Fruit fly (Drosophila melanogaster): ENCODE measurements around the gene CG14107.

Gene CG14107

DNA sequence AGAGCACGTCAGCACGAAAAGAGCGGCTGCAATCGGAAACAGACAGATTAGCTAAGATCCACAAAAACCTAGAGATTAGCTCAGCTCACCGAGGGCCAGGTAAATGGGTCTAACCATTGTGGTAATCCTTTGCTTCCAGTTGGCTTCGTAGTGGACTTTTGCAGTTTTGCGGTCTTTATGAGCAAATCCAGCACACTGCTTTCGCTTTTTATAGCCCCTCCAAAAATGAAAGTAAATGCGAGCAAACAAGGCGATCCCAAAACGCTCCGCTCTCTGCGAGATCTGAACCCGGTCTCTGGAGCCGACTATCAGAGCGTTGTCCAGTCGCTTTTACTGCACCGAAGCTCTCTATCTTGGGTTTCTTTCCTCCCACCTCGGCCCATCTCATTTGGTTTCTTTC lies at the start of gene CG14107:
TSS of gene CG14107 (minus strand) at position 187 of the 400 bp plus-strand sequence.
- no peak for TF ChIP-seq usp (GFP tag; optimal IDR thresholded peaks at IDR 0.05)
- no peak for TF ChIP-seq psq (optimal IDR thresholded peaks at IDR 0.05)
- no peak for TF ChIP-seq Dll (optimal IDR thresholded peaks at IDR 0.05)
- TF ChIP-seq EcR (GFP tag; optimal IDR thresholded peaks at IDR 0.05): no peak
- TF ChIP-seq pan (optimal IDR thresholded peaks at IDR 0.05): no peak
- no peak for TF ChIP-seq CG8478 (optimal IDR thresholded peaks at IDR 0.05)

DNA sequence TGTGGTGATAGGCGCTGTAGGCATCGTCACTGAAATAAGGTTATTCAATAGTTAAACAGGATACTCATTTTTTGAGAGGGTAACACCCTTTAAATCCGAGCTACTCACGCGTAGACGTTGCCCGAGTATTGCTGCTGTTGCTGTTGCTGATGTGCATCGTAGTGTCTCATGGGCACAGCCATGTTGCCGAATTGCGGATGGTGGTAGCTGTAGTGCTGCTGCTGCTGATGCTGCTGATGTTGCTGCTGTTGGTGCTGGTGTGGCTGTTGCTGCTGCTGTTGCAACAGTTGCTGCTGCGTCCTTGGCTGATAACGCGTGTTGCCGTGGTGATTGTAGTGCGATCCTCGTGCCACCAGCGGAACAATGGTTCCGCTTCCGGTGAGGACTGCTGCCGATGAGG lies 49.0 kb upstream of the CG14107 start:
- no peak for TF ChIP-seq EcR (GFP tag; optimal IDR thresholded peaks at IDR 0.05)

DNA sequence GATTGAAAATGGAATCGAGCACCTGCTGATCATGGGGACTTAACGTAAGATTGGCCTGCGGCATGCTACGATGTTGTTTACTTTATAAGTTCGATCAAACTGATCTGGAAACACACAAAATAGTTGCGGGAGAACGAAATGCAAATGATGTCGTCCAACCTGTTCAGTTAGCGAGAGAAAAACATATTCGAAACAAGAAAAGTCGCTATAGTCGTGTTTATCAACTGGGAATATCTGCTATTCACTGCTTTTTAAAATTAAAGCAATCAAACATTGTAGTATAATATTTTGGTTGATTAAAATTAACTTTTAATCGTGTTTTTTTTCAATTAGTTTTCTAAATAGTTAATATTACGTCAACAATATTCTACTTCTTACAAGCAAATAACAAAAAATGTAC lies 45.4 kb upstream of the CG14107 start, which contains the start of gene CG14105:
TSS of gene CG14105 (minus strand) at position 101 of the 400 bp plus-strand sequence.
- TF ChIP-seq Dll (optimal IDR thresholded peaks at IDR 0.05) (no peak), usp (GFP tag; optimal IDR thresholded peaks at IDR 0.05) (no peak), pan (optimal IDR thresholded peaks at IDR 0.05) (no peak), psq (optimal IDR thresholded peaks at IDR 0.05) (no peak), CG8478 (optimal IDR thresholded peaks at IDR 0.05) (no peak), EcR (GFP tag; optimal IDR thresholded peaks at IDR 0.05) (no peak)

DNA sequence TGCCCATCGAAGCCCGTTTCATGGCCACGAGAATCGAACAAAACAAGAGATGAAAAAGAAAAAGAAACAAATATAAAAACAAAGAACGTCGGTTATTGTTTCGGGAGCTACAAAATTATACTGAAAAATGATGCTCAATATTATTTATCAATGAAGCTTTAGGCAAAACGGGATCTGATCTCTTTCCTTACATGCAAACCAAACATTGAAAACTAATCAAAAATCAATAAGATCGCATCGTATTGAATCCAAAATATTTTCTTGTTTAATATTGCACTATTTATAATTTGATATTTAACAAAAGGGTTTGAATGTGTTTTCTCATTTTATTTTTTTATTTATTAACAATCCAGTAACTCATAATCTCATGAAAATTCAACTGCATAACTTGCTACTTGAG lies 44.4 kb upstream of the CG14107 start, which contains the start of gene CG14106:
TSS of gene CG14106 (minus strand) at position 101 of the 400 bp plus-strand sequence.
- TF ChIP-seq Dll (optimal IDR thresholded peaks at IDR 0.05) (no peak), CG8478 (optimal IDR thresholded peaks at IDR 0.05) (no peak), EcR (GFP tag; optimal IDR thresholded peaks at IDR 0.05) (no peak)

DNA sequence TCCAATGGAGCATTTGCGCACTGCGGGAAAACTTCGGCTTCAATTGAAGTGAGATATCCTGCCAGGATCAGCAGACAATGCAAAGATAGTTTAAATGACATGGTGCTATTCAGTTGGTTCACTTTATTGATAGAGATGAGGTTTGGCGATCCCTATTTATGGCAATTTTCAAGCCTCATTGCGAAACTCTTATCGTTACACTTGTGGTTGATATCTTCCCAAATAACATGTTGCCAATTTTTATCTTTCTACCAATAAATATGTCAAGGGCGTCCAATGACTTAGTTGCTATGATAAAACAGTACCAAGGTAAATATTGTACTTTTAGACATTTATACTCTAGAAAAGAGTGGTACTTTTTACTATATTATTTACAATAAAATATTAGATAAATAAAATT lies 42.9 kb upstream of the CG14107 start, which contains the start of gene CG33263:
TSS of gene CG33263 (minus strand) at position 101 of the 400 bp plus-strand sequence.
- TF ChIP-seq EcR (GFP tag; optimal IDR thresholded peaks at IDR 0.05) (no peak), usp (GFP tag; optimal IDR thresholded peaks at IDR 0.05) (no peak), Dll (optimal IDR thresholded peaks at IDR 0.05) (no peak), CG8478 (optimal IDR thresholded peaks at IDR 0.05) (no peak), pan (optimal IDR thresholded peaks at IDR 0.05) (no peak), psq (optimal IDR thresholded peaks at IDR 0.05) (no peak)

DNA sequence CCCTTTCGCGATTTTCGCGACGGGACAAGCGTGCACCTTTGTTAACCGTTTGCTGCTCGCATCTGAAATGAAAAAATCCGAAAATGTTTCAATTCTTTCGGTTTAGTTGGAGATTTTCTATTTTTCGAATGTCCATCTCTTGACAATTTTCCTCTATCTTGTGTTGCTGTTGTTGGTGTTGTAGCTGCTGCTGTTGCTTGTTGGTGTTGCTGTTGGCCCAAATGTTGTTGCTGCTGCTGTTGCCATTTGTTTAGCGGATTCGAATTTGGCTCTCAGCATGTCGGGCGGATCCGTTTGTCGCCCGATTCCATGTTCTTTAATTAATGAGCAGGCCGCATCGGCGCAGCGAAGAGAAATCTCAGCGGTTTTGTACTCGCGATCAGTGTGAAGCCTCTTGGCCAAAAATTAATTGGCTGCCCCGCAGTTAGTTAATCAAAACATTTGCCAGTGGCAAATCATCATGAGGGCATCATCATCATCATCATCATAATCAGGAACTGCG lies 41.2 kb upstream of the CG14107 start, which contains the start of gene CG32121:
TSS of gene CG32121 (minus strand) at position 51 of the 502 bp plus-strand sequence.
- TF ChIP-seq psq (optimal IDR thresholded peaks at IDR 0.05) (no peak), EcR (GFP tag; optimal IDR thresholded peaks at IDR 0.05) (no peak), pan (optimal IDR thresholded peaks at IDR 0.05) (no peak), usp (GFP tag; optimal IDR thresholded peaks at IDR 0.05) (no peak), CG8478 (optimal IDR thresholded peaks at IDR 0.05) (no peak), Dll (optimal IDR thresholded peaks at IDR 0.05) (no peak)

DNA sequence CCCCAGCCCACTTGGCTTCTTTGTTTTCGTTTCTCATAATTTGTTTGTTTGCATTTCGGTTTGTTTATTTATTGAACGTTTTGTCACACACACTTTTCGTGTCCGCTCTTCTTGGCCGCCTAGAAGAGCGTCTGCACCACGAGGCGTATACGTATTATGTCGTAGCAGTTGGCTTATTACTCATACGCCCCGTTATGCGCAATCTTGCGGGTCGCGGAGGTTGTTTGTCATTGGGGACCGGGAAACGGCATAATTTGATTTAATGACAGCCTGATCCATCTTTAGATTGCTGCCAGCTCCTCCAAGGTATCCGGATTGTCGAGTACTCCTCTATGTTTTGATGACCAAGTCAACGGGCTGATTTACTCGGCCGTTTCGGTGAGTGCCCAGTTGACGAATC lies 39.1 kb upstream of the CG14107 start:
- TF ChIP-seq Dll (optimal IDR thresholded peaks at IDR 0.05): no peak
- no peak for TF ChIP-seq pan (optimal IDR thresholded peaks at IDR 0.05)

DNA sequence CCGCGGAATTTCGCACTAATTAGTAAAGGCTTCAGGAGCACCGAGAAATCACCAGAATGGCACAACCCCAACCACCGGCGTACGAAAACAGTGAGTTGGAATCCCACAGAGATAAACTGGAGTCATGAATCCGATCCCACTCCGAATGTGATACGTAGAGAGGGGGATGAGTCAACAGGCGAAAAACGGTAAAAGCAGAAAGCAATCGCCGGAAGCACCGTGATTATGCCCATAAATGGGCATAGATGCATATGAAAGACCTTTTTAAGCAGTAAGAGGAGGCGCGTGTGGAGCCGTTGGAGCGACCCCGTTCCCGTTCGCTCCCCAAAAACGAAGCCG lies 31.7 kb upstream of the CG14107 start:
- TF ChIP-seq EcR (GFP tag; optimal IDR thresholded peaks at IDR 0.05) (no peak), psq (optimal IDR thresholded peaks at IDR 0.05) (no peak), CG8478 (optimal IDR thresholded peaks at IDR 0.05) (no peak), Dll (optimal IDR thresholded peaks at IDR 0.05) (no peak), pan (optimal IDR thresholded peaks at IDR 0.05) (no peak), usp (GFP tag; optimal IDR thresholded peaks at IDR 0.05) (no peak)

DNA sequence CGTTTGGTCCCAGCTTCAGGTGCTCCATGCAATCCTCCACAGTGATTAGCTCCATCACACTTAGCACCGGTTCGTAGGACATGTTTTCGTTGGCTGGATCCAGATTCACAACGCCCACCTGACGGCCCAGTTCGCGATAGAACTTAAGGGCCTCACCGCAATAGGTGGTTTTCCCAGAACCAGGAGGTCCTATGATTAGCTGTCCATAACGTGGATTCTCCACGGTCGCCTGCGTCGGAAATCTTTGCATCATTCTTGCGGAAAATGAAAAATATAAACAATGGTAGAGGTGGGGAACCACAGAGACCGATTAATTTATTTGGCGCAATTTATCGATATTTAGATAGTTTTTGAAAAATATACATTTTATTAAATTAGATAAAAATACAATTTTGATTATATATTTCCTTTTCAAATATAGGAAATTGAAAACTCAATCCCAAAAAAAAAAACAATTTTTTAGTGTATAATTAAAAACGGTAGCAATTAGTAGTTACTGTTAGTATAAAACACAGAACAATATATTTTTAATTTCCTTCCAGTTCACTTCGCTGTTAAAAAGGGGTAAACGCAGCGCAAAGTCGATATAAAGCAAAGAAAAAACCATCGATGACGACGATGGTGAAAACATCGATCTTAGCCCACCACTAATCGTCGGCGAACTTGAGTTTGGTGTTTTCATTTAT lies 31.2 kb upstream of the CG14107 start, which contains the start of the genes CG10222 and flr:
TSS of gene CG10222 (minus strand) at position 254 of the 686 bp plus-strand sequence.
TSS of gene flr (plus strand) at position 644 of the 686 bp plus-strand sequence.
- no peak for TF ChIP-seq Dll (optimal IDR thresholded peaks at IDR 0.05)
- no peak for TF ChIP-seq EcR (GFP tag; optimal IDR thresholded peaks at IDR 0.05)
- TF ChIP-seq pan (optimal IDR thresholded peaks at IDR 0.05): no peak
- TF ChIP-seq usp (GFP tag; optimal IDR thresholded peaks at IDR 0.05): no peak
- TF ChIP-seq CG8478 (optimal IDR thresholded peaks at IDR 0.05): no peak
- TF ChIP-seq psq (optimal IDR thresholded peaks at IDR 0.05): no peak

DNA sequence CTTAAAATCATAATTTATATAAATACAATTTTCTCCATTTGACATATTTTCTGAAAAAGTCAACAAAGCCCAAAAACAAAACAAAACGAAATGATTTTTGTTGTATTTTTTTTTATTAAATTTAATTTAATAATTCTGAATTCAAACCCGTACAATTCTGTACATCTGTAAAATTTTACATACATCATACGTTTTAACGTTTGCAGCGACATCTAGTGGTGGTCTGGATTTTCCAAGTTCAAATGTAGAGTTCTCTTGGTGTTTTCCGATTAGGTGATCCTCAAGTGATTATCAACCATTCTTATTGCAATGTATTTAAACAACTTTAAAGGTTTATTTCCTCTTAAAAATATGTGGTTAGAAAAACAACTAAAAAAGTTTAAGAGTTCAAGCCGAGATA lies 29.9 kb upstream of the CG14107 start:
- TF ChIP-seq usp (GFP tag; optimal IDR thresholded peaks at IDR 0.05): no peak
- no peak for TF ChIP-seq EcR (GFP tag; optimal IDR thresholded peaks at IDR 0.05)
- no peak for TF ChIP-seq pan (optimal IDR thresholded peaks at IDR 0.05)
- no peak for TF ChIP-seq CG8478 (optimal IDR thresholded peaks at IDR 0.05)
- TF ChIP-seq psq (optimal IDR thresholded peaks at IDR 0.05): no peak
- no peak for TF ChIP-seq Dll (optimal IDR thresholded peaks at IDR 0.05)

DNA sequence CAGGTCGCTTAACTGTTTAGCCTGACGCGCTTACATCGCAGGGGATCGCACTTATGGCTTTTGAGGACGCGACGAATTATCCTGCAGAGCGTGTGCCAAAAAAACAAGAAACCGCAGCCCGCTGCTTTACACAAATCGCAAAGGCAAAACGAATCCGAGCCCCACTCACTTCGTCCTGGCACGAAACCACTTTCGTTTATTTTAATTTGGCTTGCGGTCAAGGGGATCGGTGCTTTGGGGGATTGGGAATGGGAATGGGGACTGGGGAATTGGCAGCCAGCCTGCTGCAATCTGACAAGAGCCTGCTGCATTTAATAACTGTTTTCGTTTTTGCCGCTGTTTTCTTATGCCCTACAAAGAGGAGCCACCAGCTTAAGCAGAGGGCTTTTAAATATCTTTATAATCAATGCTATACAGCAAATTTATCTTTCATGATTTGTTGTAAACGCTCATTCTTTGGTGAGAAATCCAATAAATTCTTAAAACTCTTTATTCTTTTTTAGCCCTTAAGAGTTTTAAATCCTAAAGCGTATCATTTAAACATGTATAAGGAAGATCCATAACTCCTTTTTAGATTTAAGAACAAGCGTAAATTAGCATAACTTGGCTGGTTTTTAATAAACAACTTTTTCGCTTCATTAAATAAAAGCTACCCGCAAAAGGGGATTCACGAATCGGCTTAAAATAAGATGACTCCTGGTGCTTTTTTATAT lies 28.8 kb upstream of the CG14107 start:
- TF ChIP-seq psq (optimal IDR thresholded peaks at IDR 0.05) (no peak), pan (optimal IDR thresholded peaks at IDR 0.05) (no peak), EcR (GFP tag; optimal IDR thresholded peaks at IDR 0.05) (no peak), CG8478 (optimal IDR thresholded peaks at IDR 0.05) (no peak), Dll (optimal IDR thresholded peaks at IDR 0.05) (no peak), usp (GFP tag; optimal IDR thresholded peaks at IDR 0.05) (no peak)

DNA sequence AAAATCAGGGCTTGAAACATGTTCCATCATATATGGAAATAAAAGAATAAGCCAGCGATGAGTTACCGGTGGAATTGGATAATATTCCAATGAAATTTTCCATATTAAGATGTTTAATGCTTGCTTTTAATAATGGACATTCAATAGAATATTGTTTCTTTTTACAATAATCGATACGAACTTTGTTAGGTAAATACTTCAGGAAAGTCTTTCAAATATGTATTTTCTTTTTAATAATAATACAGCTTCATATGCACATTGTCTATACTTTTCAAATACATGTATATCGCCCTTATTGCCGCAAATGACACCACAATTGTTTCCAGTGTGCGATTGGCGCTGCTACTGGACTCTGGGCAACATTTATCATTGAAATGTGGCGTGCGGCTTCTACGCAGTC lies 25.7 kb upstream of the CG14107 start:
- TF ChIP-seq Dll (optimal IDR thresholded peaks at IDR 0.05) (no peak), psq (optimal IDR thresholded peaks at IDR 0.05) (no peak), usp (GFP tag; optimal IDR thresholded peaks at IDR 0.05) (no peak), EcR (GFP tag; optimal IDR thresholded peaks at IDR 0.05) (no peak), CG8478 (optimal IDR thresholded peaks at IDR 0.05) (no peak), pan (optimal IDR thresholded peaks at IDR 0.05) (no peak)

Measured in whole organism.